Fruit fly (Drosophila melanogaster): Measurements from ENCODE around the gene Cpr11B.

Gene Cpr11B

dm6 chrX:12552824-12553223, at the start of gene Cpr11B:
TSS of gene Cpr11B (plus strand) at chrX:12553124.
- TF ChIP-seq CTCF (optimal IDR thresholded peaks at IDR 0.05) (no peak), CG8478 (optimal IDR thresholded peaks at IDR 0.05) (no peak)

- TF ChIP-seq CTCF (optimal IDR thresholded peaks at IDR 0.05) (no peak), CG8478 (optimal IDR thresholded peaks at IDR 0.05) (no peak)
Observed at dm6 chrX:12507589-12507988, 45.3 kb upstream of the Cpr11B start.

- no peak for TF ChIP-seq CTCF (optimal IDR thresholded peaks at IDR 0.05)
- no peak for TF ChIP-seq CG8478 (optimal IDR thresholded peaks at IDR 0.05)
Observed at dm6 chrX:12510750-12511649, 41.9 kb upstream of the Cpr11B start.

dm6 chrX:12533560-12533959, 19.4 kb upstream of the Cpr11B start:
- TF ChIP-seq CTCF (optimal IDR thresholded peaks at IDR 0.05), result no peak
- no peak for TF ChIP-seq CG8478 (optimal IDR thresholded peaks at IDR 0.05)

dm6 chrX:12539215-12539614, 13.7 kb upstream of the Cpr11B start:
- TF ChIP-seq CTCF (optimal IDR thresholded peaks at IDR 0.05), result no peak
- TF ChIP-seq CG8478 (optimal IDR thresholded peaks at IDR 0.05), result no peak

dm6 chrX:12540770-12541169, 12.2 kb upstream of the Cpr11B start:
- TF ChIP-seq CTCF (optimal IDR thresholded peaks at IDR 0.05), result peak; percentile 78 to 85
- TF ChIP-seq CG8478 (optimal IDR thresholded peaks at IDR 0.05), result no peak

dm6 chrX:12546119-12546518, 6.8 kb upstream of the Cpr11B start:
- no peak for TF ChIP-seq CG8478 (optimal IDR thresholded peaks at IDR 0.05)
- TF ChIP-seq CTCF (optimal IDR thresholded peaks at IDR 0.05), result no peak

- TF ChIP-seq CTCF (optimal IDR thresholded peaks at IDR 0.05) (no peak), CG8478 (optimal IDR thresholded peaks at IDR 0.05) (no peak)
Observed at dm6 chrX:12546857-12547606, 5.9 kb upstream of the Cpr11B start.

dm6 chrX:12547657-12548056, 5.3 kb upstream of the Cpr11B start:
- TF ChIP-seq CG8478 (optimal IDR thresholded peaks at IDR 0.05) (no peak), CTCF (optimal IDR thresholded peaks at IDR 0.05) (no peak)

- TF ChIP-seq CG8478 (optimal IDR thresholded peaks at IDR 0.05), result no peak
- TF ChIP-seq CTCF (optimal IDR thresholded peaks at IDR 0.05), result no peak
Observed at dm6 chrX:12567663-12568062, 14.7 kb downstream of the Cpr11B start.

- TF ChIP-seq CTCF (optimal IDR thresholded peaks at IDR 0.05) (peak; percentile 11 to 39), CG8478 (optimal IDR thresholded peaks at IDR 0.05) (no peak)
Observed at dm6 chrX:12568292-12568923, 15.5 kb downstream of the Cpr11B start, which contains the start of gene hwt. TSS of gene hwt (minus strand) at chrX:12568452.

- no peak for TF ChIP-seq CTCF (optimal IDR thresholded peaks at IDR 0.05)
- no peak for TF ChIP-seq CG8478 (optimal IDR thresholded peaks at IDR 0.05)
Observed at dm6 chrX:12574666-12575202, 21.8 kb downstream of the Cpr11B start.

- TF ChIP-seq CTCF (optimal IDR thresholded peaks at IDR 0.05) (no peak), CG8478 (optimal IDR thresholded peaks at IDR 0.05) (no peak)
Observed at dm6 chrX:12575292-12575826, 22.4 kb downstream of the Cpr11B start.

- TF ChIP-seq CG8478 (optimal IDR thresholded peaks at IDR 0.05) (no peak), CTCF (optimal IDR thresholded peaks at IDR 0.05) (no peak)
Observed at dm6 chrX:12575827-12576408, 23.0 kb downstream of the Cpr11B start.
